Worm (Caenorhabditis elegans) whole organism, early embryonic: ENCODE measurements around the gene lec-1.

Source experiments
- B0310.2 ChIP-seq: sonication (generic microtip); optimal IDR thresholded peaks from 2 replicates; lab custom pipeline; 2016; ENCODE audit warnings: mild to moderate bottlenecking, missing genetic modification characterization, missing compliant biosample characterization
- F13C5.2 ChIP-seq: sonication (generic microtip); optimal IDR thresholded peaks from 2 replicates; lab custom pipeline; 2017; ENCODE audit warnings: mild to moderate bottlenecking, missing genetic modification characterization, inconsistent platforms, missing compliant biosample characterization
- aly-1 ChIP-seq: sonication (generic microtip); optimal IDR thresholded peaks from 2 replicates; lab custom pipeline; 2016; ENCODE audit warnings: missing genetic modification characterization, missing compliant biosample characterization
- ceh-13 ChIP-seq: fragments of 200-800 bp; sonication (Bioruptor generic); optimal IDR thresholded peaks from 2 replicates; lab custom pipeline; 2018; ENCODE audit warnings: mild to moderate bottlenecking, missing genetic modification characterization, missing compliant biosample characterization
- flt-1 ChIP-seq: fragments of 200-800 bp; sonication (Bioruptor generic); IDR thresholded peaks from 2 replicates; pipeline ENCODE4 v1.3.6; 2022; ENCODE audit warnings: missing genetic modification characterization, missing compliant biosample characterization
- hnd-1 ChIP-seq: sonication (generic microtip); optimal IDR thresholded peaks from 2 replicates; lab custom pipeline; 2016; ENCODE audit warnings: missing genetic modification characterization, missing compliant biosample characterization
- tbx-37 ChIP-seq: fragments of 200-800 bp; sonication (Bioruptor generic); conservative IDR thresholded peaks from 2 replicates; pipeline ENCODE4 v1.3.6; 2022; ENCODE audit warnings: missing genetic modification reagents, missing genetic modification characterization, missing compliant biosample characterization
- tra-4 ChIP-seq: sonication (generic microtip); optimal IDR thresholded peaks from 2 replicates; lab custom pipeline; 2017; ENCODE audit warnings: missing genetic modification characterization, missing compliant biosample characterization

Gene lec-1

ce11 chrII:13248886-13249285 lies 53.5 kb downstream of the lec-1 start, which contains the start of gene F15D4.6:
TSS of gene F15D4.6 (plus strand) at chrII:13249186.
- TF ChIP-seq ceh-13 (GFP tag; lab: Kevin White, UChicago) (no peak), flt-1 (GFP tag; lab: Robert Waterston, UW) (no peak), aly-1 (tag; lab: Kevin White, UChicago) (no peak), F13C5.2 (tag; lab: Kevin White, UChicago) (no peak), B0310.2 (no peak), tra-4 (tag; lab: Kevin White, UChicago) (no peak), hnd-1 (tag; lab: Kevin White, UChicago) (no peak), tbx-37 (GFP tag; lab: Robert Waterston, UW) (no peak)
